Fruit fly (Drosophila melanogaster): ENCODE data around the gene CG13305.

- TF ChIP-seq CTCF (optimal IDR thresholded peaks at IDR 0.05) (no peak), CG8478 (optimal IDR thresholded peaks at IDR 0.05) (no peak)
Observed at dm6 chr3L:8684419-8685081, 37.9 kb upstream of the CG13305 start.

Data from S2 (cell line).